Worm (Caenorhabditis elegans) whole organism, mixed stage, embryonic: Measurements from ENCODE around the gene F27B3.8.

Source experiments
- M03D4.4 ChIP-seq: sonication (generic microtip); optimal IDR thresholded peaks from 2 replicates; lab custom pipeline; 2017; ENCODE audit warnings: mild to moderate bottlenecking, missing genetic modification characterization, missing compliant biosample characterization
- blmp-1 ChIP-seq: fragments of 150-350 bp; optimal IDR thresholded peaks from 2 replicates; lab custom pipeline; 2014; ENCODE audit warnings: missing biosample characterization, missing genetic modification characterization
- ceh-39 ChIP-seq: fragments of 150-350 bp; optimal IDR thresholded peaks from 2 replicates; lab custom pipeline; 2014; ENCODE audit warnings: missing biosample characterization, missing genetic modification characterization
- ceh-43 ChIP-seq: fragments of 200-800 bp; sonication (Bioruptor generic); optimal IDR thresholded peaks from 2 replicates; lab custom pipeline; 2018; ENCODE audit warnings: mild to moderate bottlenecking, missing genetic modification characterization, moderate library complexity, missing compliant biosample characterization
- ceh-83 ChIP-seq: fragments of 200-800 bp; sonication (Bioruptor generic); optimal IDR thresholded peaks from 2 replicates; lab custom pipeline; 2018; ENCODE audit warnings: mild to moderate bottlenecking, missing genetic modification characterization, missing compliant biosample characterization
- ces-1 ChIP-seq: fragments of 150-350 bp; optimal IDR thresholded peaks from 2 replicates; lab custom pipeline; 2014; ENCODE audit warnings: missing biosample characterization, missing genetic modification reagents, missing genetic modification characterization
- cnd-1 ChIP-seq: fragments of 200-800 bp; sonication (Bioruptor generic); optimal IDR thresholded peaks from 2 replicates; lab custom pipeline; 2018; ENCODE audit warnings: mild to moderate bottlenecking, missing genetic modification characterization, missing compliant biosample characterization
- drap-1 ChIP-seq: fragments of 200-800 bp; sonication (Bioruptor generic); optimal IDR thresholded peaks from 3 replicates; lab custom pipeline; 2018; ENCODE audit warnings: mild to moderate bottlenecking, missing genetic modification characterization, missing compliant biosample characterization
- elt-1 ChIP-seq: sonication (generic microtip); optimal IDR thresholded peaks from 2 replicates; lab custom pipeline; 2017; ENCODE audit warnings: missing genetic modification characterization, mild to moderate bottlenecking, missing compliant biosample characterization, antibody characterized with exemption, moderate library complexity, borderline replicate concordance; ENCODE audit not compliant: insufficient read depth
- ham-2 ChIP-seq: fragments of 200-800 bp; sonication (Bioruptor generic); optimal IDR thresholded peaks from 2 replicates; lab custom pipeline; 2018; ENCODE audit warnings: mild to moderate bottlenecking, missing genetic modification characterization, missing compliant biosample characterization
- hlh-1 ChIP-seq: fragments of 150-350 bp; optimal IDR thresholded peaks from 2 replicates; lab custom pipeline; 2014; ENCODE audit warnings: missing biosample characterization, missing genetic modification reagents, missing genetic modification characterization
- lin-13 ChIP-seq: fragments of 150-350 bp; optimal IDR thresholded peaks from 2 replicates; lab custom pipeline; 2014; ENCODE audit warnings: missing biosample characterization, missing genetic modification characterization
- lin-32 ChIP-seq: fragments of 200-800 bp; sonication (Bioruptor generic); optimal IDR thresholded peaks from 2 replicates; lab custom pipeline; 2018; ENCODE audit warnings: mild to moderate bottlenecking, missing genetic modification characterization, missing compliant biosample characterization
- lsy-2 ChIP-seq: fragments of 150-350 bp; optimal IDR thresholded peaks from 2 replicates; lab custom pipeline; 2014; ENCODE audit warnings: missing biosample characterization, missing genetic modification characterization
- mab-5 ChIP-seq: fragments of 150-350 bp; optimal IDR thresholded peaks from 2 replicates; lab custom pipeline; 2014; ENCODE audit warnings: missing biosample characterization, missing genetic modification characterization
- mep-1 ChIP-seq: fragments of 150-350 bp; optimal IDR thresholded peaks from 2 replicates; lab custom pipeline; 2017; ENCODE audit warnings: missing biosample characterization, missing genetic modification reagents, missing genetic modification characterization, inconsistent platforms
- mls-2 ChIP-seq: sonication (generic microtip); optimal IDR thresholded peaks from 2 replicates; lab custom pipeline; 2016; ENCODE audit warnings: mild to moderate bottlenecking, missing genetic modification characterization, moderate library complexity, missing compliant biosample characterization
- nhr-12 ChIP-seq: fragments of 150-350 bp; optimal IDR thresholded peaks from 2 replicates; lab custom pipeline; 2014; ENCODE audit warnings: missing biosample characterization, missing genetic modification characterization
- nhr-2 ChIP-seq: fragments of 150-350 bp; optimal IDR thresholded peaks from 2 replicates; lab custom pipeline; 2014; ENCODE audit warnings: missing biosample characterization, missing genetic modification characterization
- nhr-237 ChIP-seq: fragments of 150-350 bp; optimal IDR thresholded peaks from 2 replicates; lab custom pipeline; 2014; ENCODE audit warnings: missing biosample characterization, missing genetic modification characterization
- nhr-28 ChIP-seq: fragments of 150-350 bp; optimal IDR thresholded peaks from 2 replicates; lab custom pipeline; 2014; ENCODE audit warnings: missing biosample characterization, missing genetic modification characterization
- nhr-76 ChIP-seq: sonication (generic microtip); optimal IDR thresholded peaks from 2 replicates; lab custom pipeline; 2017; ENCODE audit warnings: missing biosample characterization, missing genetic modification characterization
- pha-4 ChIP-seq: fragments of 150-350 bp; optimal IDR thresholded peaks from 2 replicates; lab custom pipeline; 2018; ENCODE audit warnings: missing biosample characterization, missing genetic modification reagents, missing genetic modification characterization
- sem-2 ChIP-seq: fragments of 200-800 bp; sonication (Bioruptor generic); optimal IDR thresholded peaks from 2 replicates; lab custom pipeline; 2018; ENCODE audit warnings: mild to moderate bottlenecking, missing genetic modification characterization, missing compliant biosample characterization
- snpc-4 ChIP-seq: fragments of 150-350 bp; optimal IDR thresholded peaks from 2 replicates; lab custom pipeline; 2014; ENCODE audit warnings: missing biosample characterization, missing genetic modification characterization
- sptf-1 ChIP-seq: sonication (generic microtip); optimal IDR thresholded peaks from 2 replicates; lab custom pipeline; 2017; ENCODE audit warnings: mild to moderate bottlenecking, missing genetic modification characterization, moderate library complexity, missing compliant biosample characterization
- unc-120 ChIP-seq: sonication (generic microtip); optimal IDR thresholded peaks from 2 replicates; lab custom pipeline; 2017; ENCODE audit warnings: missing genetic modification characterization, missing compliant biosample characterization; ENCODE audit not compliant: poor library complexity, severe bottlenecking
- unc-39 ChIP-seq: fragments of 150-350 bp; optimal IDR thresholded peaks from 2 replicates; lab custom pipeline; 2014; ENCODE audit warnings: missing biosample characterization, missing genetic modification characterization
- unc-62 ChIP-seq: fragments of 150-350 bp; optimal IDR thresholded peaks from 2 replicates; lab custom pipeline; 2014; ENCODE audit warnings: missing biosample characterization, missing genetic modification reagents, missing genetic modification characterization
- zip-8 ChIP-seq: fragments of 150-350 bp; optimal IDR thresholded peaks from 2 replicates; lab custom pipeline; 2014; ENCODE audit warnings: missing biosample characterization, missing genetic modification characterization
- ztf-11 ChIP-seq: fragments of 150-350 bp; optimal IDR thresholded peaks from 2 replicates; lab custom pipeline; 2014; ENCODE audit warnings: missing biosample characterization, missing genetic modification characterization

F27B3.8 gene

DNA sequence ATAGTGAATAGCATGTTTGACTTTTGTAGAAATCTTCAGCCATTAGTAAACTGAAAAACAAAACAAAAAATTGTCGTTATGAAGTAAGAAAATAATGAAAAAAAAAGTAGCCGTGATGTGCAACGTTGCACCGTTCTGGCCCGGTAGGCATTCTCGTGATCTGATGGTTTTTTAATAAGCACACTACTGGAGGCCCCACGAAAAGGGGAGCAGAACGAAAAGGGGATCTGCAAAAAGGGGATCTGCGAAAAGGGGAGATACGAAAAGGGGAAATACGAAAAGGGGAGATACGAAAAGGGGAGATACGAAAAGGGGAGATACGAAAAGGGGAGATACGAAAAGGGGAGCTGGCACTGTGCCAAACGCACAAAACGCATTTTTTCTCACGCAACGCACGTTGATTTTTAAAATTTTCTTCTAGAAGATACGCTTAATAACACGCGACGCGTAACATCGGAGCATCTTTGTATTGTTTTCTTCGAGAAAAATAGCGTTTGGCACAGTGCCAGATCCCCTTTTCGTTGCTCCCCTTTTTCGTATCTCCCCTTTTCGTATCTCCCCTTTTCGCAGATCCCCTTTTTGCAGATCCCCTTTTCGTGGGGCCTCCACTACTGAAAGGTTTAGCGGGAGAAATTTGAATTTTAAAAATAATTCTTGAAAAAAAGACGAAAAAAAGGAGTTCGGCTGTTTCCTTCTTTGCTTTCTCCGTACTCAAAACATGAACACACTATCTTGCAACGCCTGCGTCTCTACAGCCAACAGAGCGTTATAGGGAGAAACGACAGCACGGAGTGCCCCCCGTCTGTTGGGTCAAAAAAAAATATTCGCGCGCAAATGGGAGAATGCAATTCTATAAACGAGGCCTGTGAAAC lies 28.1 kb upstream of the F27B3.8 start, which contains the start of gene C09E7.7:
C09E7.7 (minus strand) TSS at position 57 of the 872 bp plus-strand sequence.
- peak; percentile 40 for TF ChIP-seq lin-13 (tag; lab: Kevin White, UChicago)
- peak; percentile 35 for TF ChIP-seq drap-1 (GFP tag; lab: Kevin White, UChicago)
- TF ChIP-seq mls-2 (tag; lab: Kevin White, UChicago): peak; percentile 38
- peak; percentile 13 for TF ChIP-seq sem-2 (GFP tag; lab: Kevin White, UChicago)
- TF ChIP-seq cnd-1 (tag; lab: Kevin White, UChicago): peak; percentile 47
- peak; percentile 67 for TF ChIP-seq sptf-1
- peak; percentile 27 for TF ChIP-seq ces-1 (GFP tag; lab: Kevin White, UChicago)

DNA sequence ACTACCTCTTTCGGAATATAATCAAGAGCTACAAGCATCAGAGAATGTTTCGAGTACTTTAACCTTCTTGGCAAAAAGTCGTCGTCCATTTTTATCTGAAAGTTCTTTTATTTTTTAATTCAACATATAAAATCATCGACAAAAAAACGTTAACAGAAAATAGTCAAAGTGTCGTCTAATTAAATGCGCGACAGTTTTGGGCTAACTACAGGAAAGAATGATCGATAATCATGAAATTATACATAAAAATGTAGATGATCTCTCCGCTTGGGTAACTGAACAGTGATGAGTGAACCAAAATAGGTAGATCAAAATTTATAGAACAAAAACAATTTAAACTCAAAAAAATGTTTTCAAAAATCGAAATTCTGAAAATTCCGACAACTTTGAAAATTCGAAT lies 21.0 kb upstream of the F27B3.8 start, which contains the start of gene C09E7.8:
C09E7.8 (minus strand) TSS at position 101 of the 400 bp plus-strand sequence.
- TF ChIP-seq unc-62 (no peak), ceh-39 (no peak), lin-32 (GFP tag; lab: Kevin White, UChicago) (no peak), nhr-12 (no peak), lsy-2 (no peak), unc-39 (no peak)

DNA sequence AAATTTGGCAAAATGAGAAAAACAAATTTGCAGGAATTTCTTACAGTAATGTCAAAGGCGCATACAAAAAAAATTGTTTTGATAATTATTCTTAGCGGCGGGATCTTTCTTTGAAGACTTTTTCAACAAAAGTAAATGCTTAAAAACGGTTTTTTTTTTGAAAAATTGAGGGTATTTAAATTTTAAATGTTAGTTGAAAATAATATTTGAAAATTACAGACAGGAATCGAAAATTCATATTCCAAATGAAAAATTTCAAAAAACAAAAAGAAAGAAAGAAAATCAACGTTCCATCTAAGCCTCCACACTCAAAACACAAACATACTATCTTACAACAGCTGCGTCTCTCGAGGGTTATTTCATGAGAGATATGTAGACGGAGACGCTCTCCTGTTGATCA lies 2.3 kb upstream of the F27B3.8 start:
- TF ChIP-seq hlh-1 (tag; lab: Kevin White, UChicago): no peak
- no peak for TF ChIP-seq ceh-43
- TF ChIP-seq pha-4 (tag; lab: Kevin White, UChicago): no peak
- no peak for TF ChIP-seq ceh-39
- TF ChIP-seq mls-2 (tag; lab: Kevin White, UChicago): no peak
- no peak for TF ChIP-seq unc-39
- no peak for TF ChIP-seq mab-5 (tag; lab: Kevin White, UChicago)
- no peak for TF ChIP-seq ceh-83 (GFP tag; lab: Kevin White, UChicago)
- TF ChIP-seq zip-8 (tag; lab: Kevin White, UChicago): no peak
- no peak for TF ChIP-seq mep-1 (tag; lab: Kevin White, UChicago)
- TF ChIP-seq unc-120 (tag; lab: Kevin White, UChicago): no peak
- no peak for TF ChIP-seq nhr-2 (tag; lab: Kevin White, UChicago)
- no peak for TF ChIP-seq unc-62
- no peak for TF ChIP-seq elt-1 (tag; lab: Kevin White, UChicago)
- TF ChIP-seq ztf-11 (tag; lab: Kevin White, UChicago): no peak
- TF ChIP-seq blmp-1 (tag; lab: Kevin White, UChicago): no peak
- TF ChIP-seq lsy-2: no peak
- TF ChIP-seq ham-2 (GFP tag; lab: Kevin White, UChicago): no peak
- TF ChIP-seq, all 35 proteins: peak for 0

DNA sequence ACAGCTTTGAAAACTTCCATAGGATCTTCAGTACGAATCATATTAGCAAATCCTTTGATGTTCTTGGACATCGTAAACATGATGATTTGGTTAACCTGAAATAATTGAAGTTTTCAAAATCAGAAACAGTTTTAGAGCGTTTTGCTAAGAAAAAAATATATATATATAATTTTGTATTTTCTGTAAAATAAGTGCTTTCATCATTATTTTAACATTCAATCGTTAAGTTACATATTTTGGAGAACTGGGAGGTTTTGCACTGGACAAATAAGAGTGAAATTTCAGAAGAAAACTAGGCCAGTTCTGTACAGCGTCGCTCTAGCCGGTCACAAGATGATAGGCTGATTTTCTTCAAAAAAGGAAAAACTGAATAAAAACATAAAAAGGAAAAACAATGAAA lies 993 bp upstream of the F27B3.8 start, which contains the start of gene F27B3.6:
F27B3.6 (minus strand) TSS at position 101 of the 400 bp plus-strand sequence.
- TF ChIP-seq nhr-28 (no peak), drap-1 (GFP tag; lab: Kevin White, UChicago) (no peak), ceh-39 (no peak), zip-8 (tag; lab: Kevin White, UChicago) (no peak), nhr-76 (tag; lab: Kevin White, UChicago) (no peak), unc-62 (no peak), lin-32 (GFP tag; lab: Kevin White, UChicago) (no peak), nhr-12 (no peak), unc-120 (tag; lab: Kevin White, UChicago) (no peak), lsy-2 (no peak), sem-2 (GFP tag; lab: Kevin White, UChicago) (no peak), mep-1 (tag; lab: Kevin White, UChicago) (no peak), ztf-11 (tag; lab: Kevin White, UChicago) (no peak), blmp-1 (tag; lab: Kevin White, UChicago) (no peak), M03D4.4 (tag; lab: Kevin White, UChicago) (no peak)

DNA sequence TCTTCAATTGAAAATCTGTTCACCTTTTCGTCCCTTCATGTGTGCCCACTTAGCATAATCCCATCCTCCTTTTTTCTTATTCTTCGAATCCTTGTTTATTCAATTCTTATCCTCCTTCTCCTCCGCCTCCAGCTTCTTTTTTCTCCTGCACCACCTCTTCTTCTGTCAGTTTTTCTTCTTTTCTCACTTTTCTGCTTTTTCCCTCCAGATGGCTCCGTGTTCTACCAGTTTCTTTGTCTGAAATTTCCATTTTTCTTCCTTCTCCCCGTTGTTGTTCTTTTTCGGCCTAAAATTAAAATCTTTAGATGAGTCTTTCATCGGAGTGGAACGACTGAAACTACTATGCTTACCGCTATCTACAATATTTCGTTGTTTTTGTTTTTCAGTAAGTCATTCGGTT lies 2.1 kb downstream of the F27B3.8 start, which contains the start of gene acr-21:
acr-21 (plus strand) TSS at position 301 of the 400 bp plus-strand sequence.
- TF ChIP-seq snpc-4 (tag; lab: Kevin White, UChicago) (no peak), mls-2 (tag; lab: Kevin White, UChicago) (no peak), M03D4.4 (tag; lab: Kevin White, UChicago) (no peak), lsy-2 (no peak), nhr-237 (tag; lab: Kevin White, UChicago) (no peak)
